Fruit fly (Drosophila melanogaster) whole organism, larva: ENCODE measurements around the gene Kat60.

Experiments
- noc ChIP-seq: fragments of 200-800 bp; sonication (Bioruptor generic); optimal IDR thresholded peaks from 3 replicates; lab custom pipeline; 2019; ENCODE audit warnings: missing biosample characterization, mild to moderate bottlenecking, missing genetic modification characterization, moderate library complexity

Gene Kat60

DNA sequence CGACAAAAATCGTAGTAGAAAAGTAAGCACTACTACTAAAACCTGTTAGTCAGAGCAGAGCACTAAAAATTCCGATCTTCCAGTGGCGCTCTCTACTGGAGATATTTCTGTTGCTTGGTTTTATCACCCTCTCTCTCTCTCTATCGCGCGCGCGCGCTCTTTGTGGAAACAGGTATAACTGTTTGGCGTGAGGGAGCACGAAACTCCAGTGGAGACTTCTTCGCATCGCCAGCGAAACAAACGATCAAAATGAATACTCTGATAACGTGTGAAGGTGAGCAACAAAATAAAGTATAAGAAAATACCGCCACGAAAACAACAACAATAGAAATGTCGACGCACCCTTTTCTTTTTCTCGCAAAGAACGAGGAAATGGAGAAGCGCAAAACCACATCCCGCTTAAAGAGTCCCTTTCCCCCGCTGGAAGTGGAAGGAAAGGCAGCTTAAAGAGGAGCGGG is 15.7 kb downstream of the Kat60 start:
- no peak for TF ChIP-seq noc (tag; lab: Kevin White, UChicago)

DNA sequence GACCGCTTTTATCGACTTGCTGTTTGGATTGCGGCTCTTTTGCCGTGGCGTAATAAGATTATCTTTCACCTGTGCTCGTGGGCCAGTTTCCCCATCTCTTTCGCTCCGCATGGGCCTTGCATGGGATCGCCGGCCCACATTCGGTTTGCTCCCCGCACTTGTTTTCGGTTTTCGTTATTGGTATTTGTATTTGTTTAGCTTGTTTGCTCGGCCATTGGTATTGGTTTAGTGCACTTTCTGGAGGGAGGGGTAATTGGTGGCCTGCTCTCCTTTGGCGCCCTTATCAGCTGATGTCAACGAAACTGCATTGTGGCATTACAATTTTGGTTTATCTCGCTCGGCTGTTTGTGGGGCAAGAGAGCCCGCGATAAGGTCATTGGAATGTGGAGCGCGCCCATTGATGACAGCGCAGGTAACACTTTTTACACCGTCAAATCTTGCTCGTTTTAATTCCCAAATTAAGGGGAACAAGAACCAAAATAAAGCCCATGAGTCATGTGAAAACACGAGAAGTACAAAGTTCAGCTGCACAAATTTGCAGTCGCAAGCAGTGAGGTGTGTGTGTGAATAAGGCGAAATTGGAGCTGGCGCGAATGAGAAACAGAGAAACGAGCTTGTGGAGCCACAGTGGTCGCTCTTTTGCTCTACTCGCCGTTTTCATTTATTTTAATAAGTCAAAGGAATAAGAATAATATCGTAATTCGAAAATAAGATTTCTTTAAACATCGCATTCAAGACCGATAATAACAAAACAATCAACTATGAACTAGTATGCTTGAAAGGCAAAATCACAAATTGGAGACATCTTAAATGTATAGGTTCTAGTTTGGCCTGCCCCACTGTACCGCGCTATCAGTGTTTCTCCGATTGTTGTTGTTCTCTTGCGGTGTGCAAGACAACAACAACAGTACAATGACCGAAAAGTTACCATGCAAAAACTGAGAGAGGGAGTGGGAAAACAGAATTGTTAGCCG is 16.4 kb downstream of the Kat60 start:
- TF ChIP-seq noc (tag; lab: Kevin White, UChicago), result peak; percentile 25

DNA sequence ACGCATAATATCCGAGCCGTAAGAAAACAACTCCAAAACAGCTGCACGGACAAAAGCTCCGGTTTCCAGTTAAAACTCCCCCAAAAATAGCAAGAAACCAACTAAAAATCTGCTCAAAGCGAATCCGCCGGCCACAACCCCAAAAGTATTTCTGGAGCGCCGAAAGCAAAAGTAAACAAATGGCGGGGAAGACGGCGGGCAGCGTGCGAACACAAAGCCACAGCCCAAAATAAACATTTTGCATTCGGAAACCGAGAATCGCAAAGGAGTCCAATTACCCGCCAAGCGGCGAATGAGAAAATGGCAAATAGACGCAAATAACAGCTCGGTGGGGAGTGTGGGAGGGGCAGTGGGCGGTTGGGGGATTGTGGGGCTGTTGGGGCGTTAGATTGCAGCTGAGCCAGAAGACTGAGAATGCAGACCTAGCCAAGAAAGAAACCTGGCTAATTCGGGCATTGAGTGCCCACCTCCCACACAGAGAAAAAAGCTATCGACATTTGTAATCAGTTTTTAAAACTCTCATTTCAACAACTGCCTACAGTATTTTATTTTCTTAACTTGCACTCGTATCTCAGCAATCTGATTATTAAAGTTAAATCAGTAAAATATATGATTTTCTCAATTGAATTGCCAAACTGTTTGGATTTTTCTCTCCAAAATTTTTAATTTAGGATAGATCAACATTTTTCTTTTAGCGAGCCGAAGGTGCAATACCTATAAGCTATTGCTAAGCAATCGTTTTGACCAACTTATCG is 17.7 kb downstream of the Kat60 start:
- TF ChIP-seq noc (tag; lab: Kevin White, UChicago), result no peak

DNA sequence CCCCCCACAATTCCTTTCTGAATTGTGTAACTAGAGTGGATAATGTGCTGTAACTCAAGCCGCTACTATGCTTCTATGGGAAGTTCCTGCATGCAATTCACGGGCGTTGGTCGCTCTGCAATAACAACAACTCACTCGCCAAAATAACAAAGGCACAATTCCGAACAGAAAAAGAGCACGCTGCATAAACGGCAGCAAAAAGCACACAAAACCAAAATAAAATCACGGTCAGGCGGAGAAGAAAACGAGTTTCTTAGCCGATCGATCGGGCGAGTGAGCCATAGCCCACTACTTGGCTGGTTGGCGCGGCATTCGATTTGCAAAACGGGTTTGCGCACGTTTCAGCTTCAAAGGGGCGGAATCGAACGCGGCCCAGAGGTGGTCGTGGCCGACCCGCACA is 18.7 kb downstream of the Kat60 start:
- no peak for TF ChIP-seq noc (tag; lab: Kevin White, UChicago)

DNA sequence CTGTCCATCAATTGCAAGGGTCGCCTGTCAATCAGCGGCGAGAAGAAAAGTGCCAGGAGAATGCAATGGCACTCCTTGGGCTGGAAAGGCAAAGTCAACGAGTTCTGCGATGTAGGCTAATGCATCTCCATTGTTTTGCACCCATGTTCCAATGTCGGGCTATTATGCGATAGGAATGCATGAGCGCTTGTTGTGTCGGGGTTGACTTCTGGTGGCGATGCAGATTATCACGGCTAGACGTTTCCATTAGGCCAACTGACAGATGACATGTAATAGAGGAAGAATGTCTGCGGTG is 19.3 kb downstream of the Kat60 start:
- TF ChIP-seq noc (tag; lab: Kevin White, UChicago), result no peak

DNA sequence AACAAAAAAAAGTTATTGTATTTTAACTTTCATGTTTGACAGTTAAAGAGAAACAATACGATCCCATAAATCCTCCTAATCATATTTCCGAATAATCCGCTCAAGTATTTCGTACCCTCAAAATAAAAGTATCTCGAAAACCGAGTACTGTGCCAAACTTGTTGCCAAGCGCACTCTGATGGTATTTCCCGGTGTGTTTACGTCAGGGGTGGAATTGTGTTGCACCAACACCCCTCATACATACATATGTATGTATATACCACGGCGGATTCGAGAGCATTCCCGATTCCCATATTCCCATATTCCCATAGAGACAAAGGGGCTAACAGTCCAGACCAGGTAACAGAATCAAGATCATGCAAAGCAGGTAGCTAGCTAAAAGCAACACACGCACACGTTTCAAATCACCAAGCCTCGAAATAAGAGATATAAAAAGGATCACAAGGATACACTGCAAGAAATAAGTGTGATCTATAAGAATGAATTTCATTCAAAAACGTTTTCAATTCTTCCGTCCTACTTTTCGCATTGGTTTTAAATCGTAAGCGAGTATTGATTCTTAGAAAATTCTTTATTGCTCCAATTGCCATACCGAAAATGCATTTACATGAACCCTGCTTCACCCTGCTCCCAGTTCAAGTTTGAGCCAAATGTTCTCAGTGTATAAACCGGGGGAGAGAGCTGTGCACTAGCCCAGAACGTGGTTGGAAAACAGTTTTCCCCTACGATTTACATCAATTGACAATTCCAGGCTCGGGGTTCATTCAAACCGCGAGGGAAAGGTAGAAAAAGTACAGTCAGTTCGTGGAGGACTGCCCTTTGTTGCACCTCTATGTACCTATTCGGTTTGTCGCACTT is 19.9 kb downstream of the Kat60 start:
- TF ChIP-seq noc (tag; lab: Kevin White, UChicago), result no peak

DNA sequence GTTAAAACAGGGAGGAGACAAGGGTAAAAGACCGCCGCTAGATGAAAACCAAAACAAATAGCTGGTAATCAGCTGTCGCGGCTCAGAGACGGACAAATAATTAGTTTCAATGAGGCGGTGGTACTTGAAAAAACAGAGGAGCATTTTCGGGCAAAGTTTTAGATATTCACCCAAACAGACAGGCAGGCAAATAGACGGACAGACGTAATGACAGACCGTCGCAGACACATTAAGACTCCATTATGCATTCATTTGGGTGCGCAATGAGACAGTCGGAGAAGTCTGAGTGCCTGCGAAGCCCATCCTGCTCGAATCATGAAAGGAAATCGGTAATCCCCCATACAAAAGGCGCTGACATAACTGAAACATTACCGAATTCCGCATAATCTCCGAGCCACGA is 20.6 kb downstream of the Kat60 start:
- TF ChIP-seq noc (tag; lab: Kevin White, UChicago), result no peak

DNA sequence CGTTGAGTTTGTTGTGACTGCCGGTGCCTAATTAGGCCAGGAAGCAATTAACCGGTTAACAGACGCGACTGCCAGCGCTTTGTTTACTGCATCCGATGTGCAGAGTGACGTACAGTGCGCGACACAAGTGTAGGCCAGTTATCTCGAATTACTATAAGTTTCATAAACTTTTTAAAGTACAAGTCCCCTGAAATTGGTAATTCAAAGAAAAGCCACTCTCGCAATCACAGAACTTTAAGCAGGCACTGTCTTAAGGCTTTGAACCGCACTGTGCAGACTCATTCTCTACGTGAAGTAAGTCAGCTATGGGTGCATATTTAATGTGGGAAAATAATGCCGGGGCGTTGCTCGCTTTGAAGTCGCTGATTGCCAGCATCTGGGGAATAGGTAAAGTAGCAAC is 22.5 kb downstream of the Kat60 start:
- TF ChIP-seq noc (tag; lab: Kevin White, UChicago), result no peak

DNA sequence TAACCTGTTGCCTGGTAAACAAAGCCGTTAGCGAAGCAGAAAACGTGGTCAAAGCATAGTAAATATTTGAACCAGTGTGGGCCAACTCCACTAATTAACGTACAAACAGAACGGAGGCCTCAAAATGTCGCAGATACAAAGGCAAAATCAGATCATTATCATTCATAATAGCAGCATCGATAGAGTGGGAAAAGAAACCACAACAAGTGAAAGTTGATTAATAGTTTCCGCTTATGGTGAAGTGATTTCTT is 24.0 kb downstream of the Kat60 start:
- no peak for TF ChIP-seq noc (tag; lab: Kevin White, UChicago)

DNA sequence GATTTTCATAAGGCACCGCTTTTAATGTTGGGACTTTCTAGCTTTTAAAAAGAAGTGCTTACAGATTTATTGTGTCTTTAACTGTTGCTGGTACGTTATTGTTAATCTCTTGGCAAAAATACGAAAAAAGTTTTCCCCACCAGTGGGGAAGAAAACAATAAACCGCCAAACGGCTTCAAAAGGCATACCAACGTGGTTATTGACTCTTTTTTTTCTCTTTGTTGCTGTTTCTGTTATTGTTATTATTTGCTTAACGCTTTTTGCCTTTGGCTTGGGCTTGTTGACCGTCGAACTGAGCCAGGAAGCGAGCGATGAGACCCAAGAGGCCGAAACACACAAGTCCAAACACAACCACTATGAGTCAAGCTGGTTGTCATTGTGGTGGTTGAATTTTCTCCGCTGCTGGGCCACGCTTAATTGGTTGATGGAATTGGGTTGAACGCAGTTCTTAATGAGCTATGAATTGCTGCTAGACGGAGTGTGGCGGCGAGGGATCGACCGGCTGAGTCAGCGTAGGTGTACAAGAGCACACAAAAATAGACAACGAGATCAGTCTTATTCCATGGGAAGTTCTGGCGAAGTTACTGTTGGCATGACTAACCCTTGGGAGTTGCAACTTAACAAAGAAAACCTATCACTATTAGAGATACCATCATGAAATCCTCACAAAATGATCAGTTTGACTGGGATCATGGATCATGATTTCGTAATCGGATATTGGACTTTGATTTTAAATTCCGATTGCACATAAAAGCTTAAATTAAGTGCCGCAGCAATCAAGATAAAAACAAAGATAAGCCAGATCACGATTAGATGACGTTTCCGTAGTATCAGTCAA is 24.5 kb downstream of the Kat60 start:
- no peak for TF ChIP-seq noc (tag; lab: Kevin White, UChicago)

DNA sequence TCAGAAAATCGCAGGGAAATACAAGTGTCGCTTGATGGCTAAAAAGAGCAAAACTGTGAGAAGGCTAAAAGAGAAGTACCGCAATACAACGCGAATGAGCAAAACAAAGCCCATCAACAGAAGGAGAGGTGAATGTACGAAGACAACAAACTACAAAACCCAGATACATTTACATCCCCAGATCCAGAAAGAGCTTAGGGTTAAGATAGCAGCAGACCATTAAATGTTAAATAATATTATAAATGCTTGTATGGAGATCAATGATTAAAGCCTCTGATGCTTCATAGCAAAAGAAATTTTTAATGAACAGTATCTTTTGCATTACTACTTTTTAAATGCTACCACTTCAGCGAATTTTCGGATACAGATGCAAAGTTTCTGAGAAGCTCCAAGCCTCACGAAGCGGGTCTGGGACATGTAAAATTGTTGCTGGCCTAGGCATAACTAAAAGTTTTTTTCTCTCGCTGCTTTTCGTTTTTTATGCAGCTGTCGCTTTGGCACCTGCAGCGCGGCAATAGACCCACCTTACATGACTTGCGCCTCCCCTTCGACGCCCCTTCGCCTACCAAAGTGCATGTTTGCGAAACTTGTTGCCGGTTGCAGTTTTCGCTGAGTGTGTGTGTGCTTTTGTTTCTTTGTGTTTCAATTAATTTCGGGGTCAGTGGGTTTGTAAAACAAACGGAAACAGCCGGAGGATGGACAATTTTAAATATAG is 26.5 kb downstream of the Kat60 start:
- TF ChIP-seq noc (tag; lab: Kevin White, UChicago), result no peak

DNA sequence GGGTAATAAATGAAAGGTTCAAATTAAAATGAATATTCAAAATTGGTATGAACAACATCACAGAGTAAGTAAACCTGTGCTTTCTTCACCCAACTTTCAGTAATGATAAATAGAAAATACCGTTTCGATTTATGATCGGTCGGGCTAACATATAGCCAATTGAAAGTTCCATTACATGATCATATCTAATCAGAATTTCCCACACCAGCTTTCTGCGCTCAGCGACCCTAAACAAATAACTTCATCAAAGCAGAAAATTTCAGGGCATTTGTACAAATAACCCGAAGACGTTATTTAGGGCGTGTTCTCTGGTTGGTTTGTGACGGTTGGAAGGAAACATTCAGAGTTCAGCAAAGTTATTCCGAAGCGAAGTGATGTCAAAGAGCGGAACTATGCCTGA is 28.2 kb downstream of the Kat60 start:
- no peak for TF ChIP-seq noc (tag; lab: Kevin White, UChicago)

DNA sequence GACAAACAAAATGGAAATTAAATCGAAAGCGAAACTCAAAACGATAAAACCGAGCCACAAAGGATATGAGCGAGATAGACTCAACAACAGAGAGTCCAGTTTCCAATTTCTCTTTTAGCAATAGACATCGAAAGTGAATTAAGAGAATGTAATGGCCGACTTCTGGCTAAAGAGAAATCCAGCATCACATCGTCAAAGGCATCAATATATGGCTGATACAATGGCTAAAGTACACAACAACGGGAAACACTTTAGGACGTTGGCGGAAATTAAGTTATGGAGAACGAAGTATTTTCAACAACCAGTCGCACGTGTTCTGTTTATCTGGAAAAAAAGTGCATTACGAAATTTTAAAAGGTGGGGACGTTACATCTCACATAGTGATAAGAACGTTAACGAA is 32.4 kb downstream of the Kat60 start:
- TF ChIP-seq noc (tag; lab: Kevin White, UChicago), result no peak

DNA sequence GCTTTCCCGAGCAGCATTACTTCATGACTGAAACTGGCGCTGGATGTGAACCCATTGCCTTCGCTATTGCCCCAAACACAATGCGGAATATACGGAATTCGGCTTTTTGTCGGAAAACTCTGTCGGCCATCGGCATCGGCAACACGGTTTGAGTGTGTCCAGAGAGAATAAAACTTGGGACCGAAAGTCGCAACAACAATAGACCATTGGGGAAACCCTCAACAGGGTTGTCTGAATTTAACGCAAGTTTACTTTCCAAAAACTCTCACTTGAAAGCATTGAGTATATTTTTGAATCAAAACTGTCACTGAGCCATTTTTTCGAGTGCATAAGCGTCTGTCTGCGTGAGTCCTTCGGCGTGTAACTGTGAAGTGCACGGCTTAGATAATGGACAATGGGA is 33.7 kb downstream of the Kat60 start:
- TF ChIP-seq noc (tag; lab: Kevin White, UChicago), result no peak
